Worm (Caenorhabditis elegans) whole organism, mixed stage, embryonic: ENCODE measurements around the gene Y39F10A.3.

ENCODE experiments used
- elt-1 ChIP-seq: sonication (generic microtip); optimal IDR thresholded peaks from 2 replicates; lab custom pipeline; 2017; ENCODE audit warnings: missing genetic modification characterization, mild to moderate bottlenecking, missing compliant biosample characterization, antibody characterized with exemption, moderate library complexity, borderline replicate concordance; ENCODE audit not compliant: insufficient read depth
- flh-1 ChIP-seq: fragments of 200-800 bp; sonication (Bioruptor generic); optimal IDR thresholded peaks from 2 replicates; lab custom pipeline; 2018; ENCODE audit warnings: mild to moderate bottlenecking, missing genetic modification characterization, moderate library complexity, missing compliant biosample characterization
- hlh-1 ChIP-seq: fragments of 150-350 bp; optimal IDR thresholded peaks from 2 replicates; lab custom pipeline; 2014; ENCODE audit warnings: missing biosample characterization, missing genetic modification reagents, missing genetic modification characterization
- lin-32 ChIP-seq: fragments of 200-800 bp; sonication (Bioruptor generic); optimal IDR thresholded peaks from 2 replicates; lab custom pipeline; 2018; ENCODE audit warnings: mild to moderate bottlenecking, missing genetic modification characterization, missing compliant biosample characterization
- nhr-237 ChIP-seq: fragments of 150-350 bp; optimal IDR thresholded peaks from 2 replicates; lab custom pipeline; 2014; ENCODE audit warnings: missing biosample characterization, missing genetic modification characterization
- nhr-28 ChIP-seq: fragments of 150-350 bp; optimal IDR thresholded peaks from 2 replicates; lab custom pipeline; 2014; ENCODE audit warnings: missing biosample characterization, missing genetic modification characterization
- nhr-76 ChIP-seq: sonication (generic microtip); optimal IDR thresholded peaks from 2 replicates; lab custom pipeline; 2017; ENCODE audit warnings: missing biosample characterization, missing genetic modification characterization
- pha-4 ChIP-seq: fragments of 150-350 bp; optimal IDR thresholded peaks from 2 replicates; lab custom pipeline; 2018; ENCODE audit warnings: missing biosample characterization, missing genetic modification reagents, missing genetic modification characterization
- sptf-1 ChIP-seq: sonication (generic microtip); optimal IDR thresholded peaks from 2 replicates; lab custom pipeline; 2017; ENCODE audit warnings: mild to moderate bottlenecking, missing genetic modification characterization, moderate library complexity, missing compliant biosample characterization
- unc-120 ChIP-seq: sonication (generic microtip); optimal IDR thresholded peaks from 2 replicates; lab custom pipeline; 2017; ENCODE audit warnings: missing genetic modification characterization, missing compliant biosample characterization; ENCODE audit not compliant: poor library complexity, severe bottlenecking
- unc-62 ChIP-seq: fragments of 150-350 bp; optimal IDR thresholded peaks from 2 replicates; lab custom pipeline; 2014; ENCODE audit warnings: missing biosample characterization, missing genetic modification reagents, missing genetic modification characterization
- ztf-11 ChIP-seq: fragments of 150-350 bp; optimal IDR thresholded peaks from 2 replicates; lab custom pipeline; 2014; ENCODE audit warnings: missing biosample characterization, missing genetic modification characterization

ce11 chrII:762942-763341, 19.9 kb downstream of the Y39F10A.3 start:
- TF ChIP-seq nhr-237 (no peak), unc-120 (no peak), ztf-11 (no peak), sptf-1 (tag; lab: Kevin White, UChicago) (no peak), unc-62 (GFP tag; lab: Kevin White, UChicago) (no peak), nhr-28 (no peak), pha-4 (tag; lab: Kevin White, UChicago) (no peak), hlh-1 (tag; lab: Kevin White, UChicago) (no peak), lin-32 (no peak), elt-1 (no peak), flh-1 (GFP tag; lab: Kevin White, UChicago) (no peak), nhr-76 (tag; lab: Kevin White, UChicago) (no peak)
